Worm (Caenorhabditis elegans) whole organism, L1 larva: ENCODE data around the gene gly-13.
A peak's percentile ranks its signal among the peaks of the same experiment; 100 is the strongest.

ENCODE experiments used
- C04F5.9 ChIP-seq: sonication (generic microtip); optimal IDR thresholded peaks from 2 replicates; lab custom pipeline; 2016; ENCODE audit warnings: missing genetic modification characterization, missing compliant biosample characterization
- C16A3.4 ChIP-seq: fragments of 150-350 bp; optimal IDR thresholded peaks from 2 replicates; lab custom pipeline; 2014; ENCODE audit warnings: missing biosample characterization, missing genetic modification characterization
- F16B12.6 ChIP-seq: fragments of 150-350 bp; optimal IDR thresholded peaks from 2 replicates; lab custom pipeline; 2014; ENCODE audit warnings: missing biosample characterization, missing genetic modification characterization
- blmp-1 ChIP-seq: fragments of 150-350 bp; optimal IDR thresholded peaks from 2 replicates; lab custom pipeline; 2014; ENCODE audit warnings: missing biosample characterization, missing genetic modification characterization
- ceh-82 ChIP-seq, 3 experiments: fragments of 150-350 bp in 1 of 3; sonication (generic microtip) in 2 of 3; optimal IDR thresholded peaks; 2 replicates each; lab custom pipeline; 2014 to 2017; ENCODE audit warnings: missing biosample characterization in 3 of 3, missing genetic modification characterization in 3 of 3
- dpl-1 ChIP-seq, 3 experiments: fragments of 150-350 bp in 2 of 3; sonication (generic microtip) in 1 of 3; optimal IDR thresholded peaks; 2 replicates each; lab custom pipeline; 2014 to 2017; ENCODE audit warnings: missing biosample characterization in 3 of 3, missing genetic modification characterization in 3 of 3, missing genetic modification reagents in 3 of 3
- efl-1 ChIP-seq, 4 experiments: fragments of 150-350 bp; optimal IDR thresholded peaks in 3 of 4; peaks in 1 of 4; 1 replicate in 1 of 4; 2 replicates in 3 of 4; lab custom pipeline; 2014; ENCODE audit warnings: missing biosample characterization in 2 of 4, missing genetic modification characterization in 2 of 4, missing genetic modification reagents in 2 of 4
- egl-13 ChIP-seq: sonication (generic microtip); optimal IDR thresholded peaks from 2 replicates; lab custom pipeline; 2016; ENCODE audit warnings: missing genotype, missing genetic modification reagents, missing genetic modification characterization, missing compliant biosample characterization
- elt-3 ChIP-seq, 6 experiments: fragments of 150-350 bp in 1 of 6; sonication (generic microtip); optimal IDR thresholded peaks; 2 replicates each; lab custom pipeline; 2017 to 2018; ENCODE audit warnings: missing biosample characterization in 6 of 6, missing genetic modification characterization in 6 of 6, inconsistent platforms in 1 of 6
- fkh-10 ChIP-seq: sonication (generic microtip); optimal IDR thresholded peaks from 2 replicates; lab custom pipeline; 2017; ENCODE audit warnings: missing biosample characterization, missing genetic modification reagents, missing genetic modification characterization
- fkh-8 ChIP-seq: sonication (generic microtip); optimal IDR thresholded peaks from 2 replicates; lab custom pipeline; 2016; ENCODE audit warnings: mild to moderate bottlenecking, missing genetic modification characterization, missing compliant biosample characterization
- fos-1 ChIP-seq: fragments of 150-350 bp; optimal IDR thresholded peaks from 2 replicates; lab custom pipeline; 2014; ENCODE audit warnings: missing biosample characterization, missing genetic modification characterization
- hlh-17 ChIP-seq: fragments of 200-800 bp; sonication (Bioruptor generic); optimal IDR thresholded peaks from 2 replicates; lab custom pipeline; 2018; ENCODE audit warnings: missing genetic modification characterization, mild to moderate bottlenecking, missing compliant biosample characterization, moderate library complexity, borderline replicate concordance
- hpl-2 ChIP-seq: fragments of 150-350 bp; optimal IDR thresholded peaks from 2 replicates; lab custom pipeline; 2014; ENCODE audit warnings: missing biosample characterization, missing genetic modification reagents, missing genetic modification characterization
- irx-1 ChIP-seq: sonication (generic microtip); optimal IDR thresholded peaks from 2 replicates; lab custom pipeline; 2016; ENCODE audit warnings: missing genetic modification characterization, missing compliant biosample characterization
- isw-1 ChIP-seq: fragments of 200-800 bp; sonication (Bioruptor generic); IDR thresholded peaks from 2 replicates; pipeline ENCODE4 v1.3.6; 2022; ENCODE audit warnings: missing genetic modification characterization, missing compliant biosample characterization
- lin-14 ChIP-seq: fragments of 200-800 bp; sonication (Bioruptor generic); optimal IDR thresholded peaks from 2 replicates; lab custom pipeline; 2018; ENCODE audit warnings: mild to moderate bottlenecking, missing genetic modification characterization, moderate library complexity, missing compliant biosample characterization
- lin-35 ChIP-seq, 2 experiments: fragments of 150-350 bp; optimal IDR thresholded peaks; 2 replicates each; lab custom pipeline; 2014; ENCODE audit warnings: missing biosample characterization in 2 of 2, missing genetic modification characterization in 2 of 2, missing genetic modification reagents in 2 of 2
- lsy-2 ChIP-seq, 2 experiments: fragments of 150-350 bp; optimal IDR thresholded peaks; 2 replicates each; lab custom pipeline; 2014; ENCODE audit warnings: missing biosample characterization in 2 of 2, missing genetic modification characterization in 2 of 2
- mab-9 ChIP-seq: fragments of 200-800 bp; sonication (Bioruptor generic); IDR thresholded peaks from 2 replicates; pipeline ENCODE4 v1.3.6; 2022; ENCODE audit warnings: missing genetic modification reagents, missing genetic modification characterization, missing compliant biosample characterization
- mdl-1 ChIP-seq, 2 experiments: fragments of 150-350 bp; optimal IDR thresholded peaks; 2 replicates each; lab custom pipeline; 2014 to 2017; ENCODE audit warnings: missing biosample characterization in 2 of 2, missing genetic modification characterization in 2 of 2, inconsistent platforms in 1 of 2
- mep-1 ChIP-seq: fragments of 150-350 bp; optimal IDR thresholded peaks from 2 replicates; lab custom pipeline; 2014; ENCODE audit warnings: missing biosample characterization, missing genetic modification characterization
- nhr-12 ChIP-seq: sonication (generic microtip); optimal IDR thresholded peaks from 2 replicates; lab custom pipeline; 2017; ENCODE audit warnings: missing biosample characterization, missing genetic modification characterization
- nhr-19 ChIP-seq: fragments of 200-800 bp; sonication (Bioruptor generic); conservative IDR thresholded peaks from 2 replicates; pipeline ENCODE4 v1.3.6; 2022; ENCODE audit warnings: missing genetic modification characterization, missing compliant biosample characterization
- nhr-20 ChIP-seq: sonication (generic microtip); optimal IDR thresholded peaks from 2 replicates; lab custom pipeline; 2016; ENCODE audit warnings: mild to moderate bottlenecking, missing genetic modification characterization, missing compliant biosample characterization
- nhr-237 ChIP-seq: fragments of 150-350 bp; optimal IDR thresholded peaks from 2 replicates; lab custom pipeline; 2014; ENCODE audit warnings: missing biosample characterization, missing genetic modification characterization
- nhr-47 ChIP-seq: sonication (generic microtip); optimal IDR thresholded peaks from 2 replicates; lab custom pipeline; 2016; ENCODE audit warnings: mild to moderate bottlenecking, missing genetic modification characterization, moderate library complexity, missing compliant biosample characterization
- nhr-71 ChIP-seq: sonication (generic microtip); optimal IDR thresholded peaks from 2 replicates; lab custom pipeline; 2016; ENCODE audit warnings: mild to moderate bottlenecking, missing genetic modification characterization, moderate library complexity, missing compliant biosample characterization
- nhr-77 ChIP-seq: fragments of 150-350 bp; optimal IDR thresholded peaks from 2 replicates; lab custom pipeline; 2014; ENCODE audit warnings: missing biosample characterization, missing genetic modification characterization
- nhr-84 ChIP-seq: sonication (generic microtip); optimal IDR thresholded peaks from 2 replicates; lab custom pipeline; 2017; ENCODE audit warnings: missing biosample characterization, missing genetic modification characterization
- nhr-85 ChIP-seq: sonication (generic microtip); peaks from one replicate; lab custom pipeline; 2016; ENCODE audit warnings: missing genetic modification characterization, inconsistent platforms, missing compliant biosample characterization
- nhr-90 ChIP-seq: sonication (generic microtip); optimal IDR thresholded peaks from 2 replicates; lab custom pipeline; 2016; ENCODE audit warnings: mild to moderate bottlenecking, missing genetic modification characterization, missing compliant biosample characterization; ENCODE audit not compliant: poor library complexity
- pqm-1 ChIP-seq: sonication (generic microtip); optimal IDR thresholded peaks from 3 replicates; lab custom pipeline; 2017; ENCODE audit warnings: missing biosample characterization, missing genetic modification characterization
- rnt-1 ChIP-seq: sonication (generic microtip); optimal IDR thresholded peaks from 2 replicates; lab custom pipeline; 2016; ENCODE audit warnings: mild to moderate bottlenecking, missing genetic modification characterization, moderate library complexity, missing compliant biosample characterization
- snu-23 ChIP-seq: sonication (generic microtip); optimal IDR thresholded peaks from 2 replicates; lab custom pipeline; 2016; ENCODE audit warnings: missing genetic modification characterization, missing compliant biosample characterization
- sptf-1 ChIP-seq: fragments of 150-350 bp; optimal IDR thresholded peaks from 2 replicates; lab custom pipeline; 2014; ENCODE audit warnings: missing biosample characterization, missing genetic modification characterization
- swsn-7 ChIP-seq: sonication (generic microtip); optimal IDR thresholded peaks from 2 replicates; lab custom pipeline; 2016; ENCODE audit warnings: missing genetic modification characterization, missing compliant biosample characterization
- tbx-2 ChIP-seq: sonication (generic microtip); optimal IDR thresholded peaks from 2 replicates; lab custom pipeline; 2016; ENCODE audit warnings: missing genetic modification characterization, missing compliant biosample characterization
- unc-86 ChIP-seq: sonication (generic microtip); optimal IDR thresholded peaks from 2 replicates; lab custom pipeline; 2016; ENCODE audit warnings: missing genetic modification characterization, missing compliant biosample characterization
- xbp-1 ChIP-seq: sonication (generic microtip); optimal IDR thresholded peaks from 2 replicates; lab custom pipeline; 2016; ENCODE audit warnings: missing genetic modification characterization, missing compliant biosample characterization
- zag-1 ChIP-seq: fragments of 150-350 bp; optimal IDR thresholded peaks from 2 replicates; lab custom pipeline; 2014; ENCODE audit warnings: missing biosample characterization, missing genetic modification characterization

gly-13 gene

DNA sequence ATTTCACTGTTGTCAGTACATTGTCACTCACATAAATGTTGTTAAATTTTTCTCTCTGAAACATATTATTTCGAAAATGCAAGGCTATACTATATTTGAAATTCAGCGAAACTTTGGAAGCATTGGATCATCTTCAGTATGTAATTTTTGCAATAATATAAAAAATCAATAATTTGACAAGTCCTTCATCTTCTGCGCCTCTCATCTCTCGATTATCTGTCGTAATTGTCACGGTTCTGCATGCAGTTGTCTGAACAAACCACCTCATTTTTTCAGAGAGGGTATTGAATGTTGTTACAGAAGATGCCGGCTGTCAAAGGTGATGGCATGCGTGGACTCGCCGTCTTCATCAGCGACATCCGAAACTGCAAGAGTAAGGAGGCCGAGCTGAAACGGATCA, 42.0 kb upstream of the gly-13 start, which contains the start of gene apa-2:
Gene apa-2, plus strand, starts transcription at position 301 of the 400 bp plus-strand sequence.
- TF ChIP-seq nhr-77 (tag; lab: Kevin White, UChicago) (no peak), efl-1 (optimal IDR thresholded peaks at IDR 0.05; lab: Kevin White, UChicago) (no peak), efl-1 (GFP tag; optimal IDR thresholded peaks at IDR 0.05 in 1 of 2; lab: Kevin White, UChicago) (peak in 1 of 2 experiments; percentile 52)

DNA sequence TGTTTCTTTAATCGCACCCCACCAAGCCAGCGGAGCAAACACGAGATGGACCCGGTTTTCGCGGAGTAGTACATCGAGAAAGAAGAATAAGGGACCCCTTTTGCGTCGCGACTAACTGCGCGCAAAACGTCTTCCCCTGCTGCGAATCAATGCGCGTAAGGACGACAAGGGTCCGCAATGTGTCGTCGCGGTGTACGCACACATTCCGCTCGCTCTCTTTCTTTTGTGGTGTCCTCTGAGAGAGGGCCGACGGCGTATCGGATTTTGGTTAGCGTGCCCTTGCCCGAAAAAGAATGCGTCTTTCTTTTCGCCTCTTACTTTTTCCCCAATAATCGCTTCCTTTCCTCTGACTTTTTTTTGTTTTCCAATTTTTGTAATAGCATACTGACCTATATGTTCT, 41.4 kb upstream of the gly-13 start:
- TF ChIP-seq nhr-85 = peak; percentile 79
- peak; percentile 59 for TF ChIP-seq xbp-1 (tag; lab: Kevin White, UChicago)
- TF ChIP-seq nhr-19 (GFP tag; lab: Robert Waterston, UW) = peak; percentile 47; the same call in 1 of the 2 replicates
- TF ChIP-seq fos-1 (tag; lab: Kevin White, UChicago) = peak; percentile 41
- TF ChIP-seq hpl-2 = no peak
- TF ChIP-seq lsy-2 (tag; optimal IDR thresholded peaks at IDR 0.05; lab: Kevin White, UChicago) = peak; percentile 46 to 69
- no peak for TF ChIP-seq nhr-12 (tag; lab: Kevin White, UChicago)
- peak; percentile 56 for TF ChIP-seq mab-9
- TF ChIP-seq irx-1 (tag; lab: Kevin White, UChicago) = peak; percentile 22
- no peak for TF ChIP-seq hlh-17 (GFP tag; lab: Kevin White, UChicago)
- no peak for TF ChIP-seq nhr-84 (tag; lab: Kevin White, UChicago)
- peak; percentile 65 for TF ChIP-seq unc-86 (tag; lab: Kevin White, UChicago)
- peak; percentile 74 for TF ChIP-seq snu-23 (GFP tag; lab: Kevin White, UChicago)
- TF ChIP-seq nhr-237 (tag; lab: Kevin White, UChicago) = no peak
- peak; percentile 73 for TF ChIP-seq nhr-71 (tag; lab: Kevin White, UChicago)
- peak; percentile 66 for TF ChIP-seq isw-1 (GFP tag; lab: Robert Waterston, UW)
- TF ChIP-seq F16B12.6 = peak; percentile 92
- TF ChIP-seq fkh-10 = peak; percentile 56
- TF ChIP-seq mep-1 (tag; lab: Kevin White, UChicago) = peak; percentile 73
- TF ChIP-seq lin-14 (GFP tag; lab: Kevin White, UChicago) = peak; percentile 90
- TF ChIP-seq nhr-47 (tag; lab: Kevin White, UChicago) = peak; percentile 69
- peak; percentile 35 to 56 for TF ChIP-seq efl-1 (optimal IDR thresholded peaks at IDR 0.05; lab: Kevin White, UChicago)
- peak; percentile 32 to 61 for TF ChIP-seq efl-1 (GFP tag; optimal IDR thresholded peaks at IDR 0.05 in 1 of 2; lab: Kevin White, UChicago)
- peak in 2 of 3 experiments; percentile 13 to 33 for TF ChIP-seq dpl-1 (GFP tag; optimal IDR thresholded peaks at IDR 0.05; lab: Kevin White, UChicago)
- TF ChIP-seq elt-3 (tag; optimal IDR thresholded peaks at IDR 0.05; lab: Kevin White, UChicago) = peak in 1 of 6 experiments; percentile 19
- peak; percentile 4 for TF ChIP-seq nhr-90 (tag; lab: Kevin White, UChicago)
- TF ChIP-seq C16A3.4 (tag; lab: Kevin White, UChicago) = peak; percentile 64
- no peak for TF ChIP-seq C04F5.9 (tag; lab: Kevin White, UChicago)
- TF ChIP-seq blmp-1 (tag; lab: Kevin White, UChicago) = peak; percentile 65
- no peak for TF ChIP-seq zag-1 (tag; lab: Kevin White, UChicago)
- TF ChIP-seq egl-13 (tag; lab: Kevin White, UChicago) = peak; percentile 14
- no peak for TF ChIP-seq sptf-1
- peak; percentile 69 for TF ChIP-seq swsn-7 (tag; lab: Kevin White, UChicago)
- peak; percentile 52 for TF ChIP-seq rnt-1 (tag; lab: Kevin White, UChicago)
- peak; percentile 73 for TF ChIP-seq tbx-2 (tag; lab: Kevin White, UChicago)
- peak; percentile 31 to 91 (median 48) for TF ChIP-seq ceh-82 (tag; optimal IDR thresholded peaks at IDR 0.05; lab: Kevin White, UChicago)
- peak; percentile 51 for TF ChIP-seq nhr-20 (tag; lab: Kevin White, UChicago)
- TF ChIP-seq pqm-1 (tag; lab: Kevin White, UChicago) = no peak
- peak in 1 of 2 experiments; percentile 51 for TF ChIP-seq mdl-1 (tag; optimal IDR thresholded peaks at IDR 0.05; lab: Kevin White, UChicago)
- TF ChIP-seq lin-35 (GFP tag; optimal IDR thresholded peaks at IDR 0.05; lab: Kevin White, UChicago) = peak; percentile 43 to 48
- TF ChIP-seq fkh-8 = peak; percentile 68
- TF ChIP-seq nhr-77 (tag; lab: Kevin White, UChicago) = peak; percentile 32
- TF ChIP-seq, all 84 proteins: peak for 32
